Worm (Caenorhabditis elegans) whole organism, L4 larva: Measurements from ENCODE around the gene D2045.7.

Source experiments
- snpc-4 ChIP-seq: fragments of 150-350 bp; optimal IDR thresholded peaks from 2 replicates; lab custom pipeline; 2014; ENCODE audit warnings: missing biosample characterization, missing genetic modification characterization
- unc-39 ChIP-seq: sonication (generic microtip); optimal IDR thresholded peaks from 2 replicates; lab custom pipeline; 2017; ENCODE audit warnings: missing biosample characterization, missing genetic modification characterization

DNA sequence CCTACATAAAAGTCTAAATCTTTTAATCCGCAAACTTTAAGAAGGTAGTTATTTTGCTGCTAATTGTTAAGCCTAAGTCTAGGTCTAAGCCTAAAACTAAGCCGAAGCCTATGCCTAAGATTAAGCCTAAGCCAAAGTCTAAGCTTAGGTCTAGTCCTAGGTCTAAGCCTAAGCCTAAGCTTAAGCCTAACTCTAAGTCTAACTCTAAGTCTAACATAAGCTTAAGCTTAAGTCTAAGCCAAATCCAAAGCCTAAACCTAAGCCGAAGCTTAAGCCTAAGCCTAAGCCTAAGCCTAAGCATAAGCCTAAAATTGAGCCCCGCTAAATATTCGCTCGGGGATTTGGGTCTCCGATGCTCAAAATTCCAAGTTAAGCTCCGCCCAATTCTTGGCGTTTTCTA lies 41.9 kb downstream of the D2045.7 start:
- no peak for TF ChIP-seq unc-39 (tag; lab: Kevin White, UChicago)
- no peak for TF ChIP-seq snpc-4
